Worm (Caenorhabditis elegans): ENCODE data around the gene ife-4.

ce11 chrX:1103702-1104262 is at the start of gene ife-4:
- TF ChIP-seq madf-3 (GFP tag; IDR thresholded peaks at IDR 0.05) = no peak
- TF ChIP-seq snpc-3.4 (tag; optimal IDR thresholded peaks at IDR 0.05) = no peak
- no peak for TF ChIP-seq unc-130 (GFP tag; optimal IDR thresholded peaks at IDR 0.05)
- no peak for TF ChIP-seq attf-5 (GFP tag; optimal IDR thresholded peaks at IDR 0.05)
- TF ChIP-seq B0261.1 (tag; optimal IDR thresholded peaks at IDR 0.05) = no peak
- TF ChIP-seq ceh-58 (GFP tag; IDR thresholded peaks at IDR 0.05) = no peak
